Fruit fly (Drosophila melanogaster): Measurements from ENCODE around the gene yip2.

dm6 chr2L:9886086-9886485 lies 29.0 kb upstream of the yip2 start, which contains the start of gene nAChRalpha6:
- TF ChIP-seq CG9876 (GFP tag; optimal IDR thresholded peaks at IDR 0.05) (no peak), chinmo (GFP tag; IDR thresholded peaks at IDR 0.05; ENCODE audit: partially characterized antibody) (0 out of 4 replicates have a peak, but pooled peaks have one; percentile 54), lbe (GFP tag; optimal IDR thresholded peaks at IDR 0.05) (no peak), CG18262 (tag; optimal IDR thresholded peaks at IDR 0.05) (no peak), CG9727 (GFP tag; optimal IDR thresholded peaks at IDR 0.05) (no peak), nerfin-1 (tag; optimal IDR thresholded peaks at IDR 0.05) (no peak)

All from whole organism, embryonic.